Worm (Caenorhabditis elegans): Measurements from ENCODE around the gene aat-1.

aat-1 gene

DNA sequence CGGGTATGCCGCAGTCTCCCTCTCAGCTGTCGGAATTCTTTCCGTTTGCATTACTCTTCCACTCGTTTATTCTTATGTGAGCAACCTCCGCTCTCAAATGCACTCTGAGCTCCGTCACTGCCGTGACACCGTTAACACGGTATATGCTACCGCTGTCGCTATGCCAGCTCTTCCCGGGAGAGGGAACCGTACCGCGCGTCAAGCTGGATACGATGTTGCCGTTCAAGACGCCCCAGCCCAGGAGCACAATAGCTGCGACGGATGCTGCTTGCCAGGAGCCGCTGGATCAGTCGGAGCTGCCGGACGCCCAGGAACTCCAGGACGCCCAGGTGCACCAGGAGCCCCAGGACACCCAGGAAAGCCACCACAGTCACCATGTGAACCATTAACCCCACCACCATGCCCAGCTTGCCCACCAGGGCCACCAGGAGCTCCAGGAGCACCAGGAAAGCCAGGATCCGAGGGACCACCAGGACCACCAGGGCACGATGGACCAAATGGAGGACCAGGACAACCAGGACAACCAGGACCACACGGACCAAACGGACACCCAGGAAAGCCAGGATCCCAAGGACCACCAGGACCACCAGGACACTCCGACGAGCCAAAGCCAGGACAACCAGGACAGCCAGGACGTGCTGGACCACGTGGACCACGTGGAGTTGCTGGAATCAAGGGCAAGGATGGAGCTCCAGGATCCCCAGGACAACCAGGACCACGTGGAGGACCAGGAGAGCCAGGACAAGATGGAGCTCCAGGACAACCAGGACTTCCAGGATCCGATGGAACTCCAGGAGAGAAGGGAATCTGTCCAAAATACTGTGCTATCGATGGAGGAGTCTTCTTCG is 37.7 kb downstream of the aat-1 start (continued):
- 0 out of 2 replicates have a peak, but pooled peaks have one; percentile 27 for TF ChIP-seq hmg-1.1 (GFP tag; IDR thresholded peaks at IDR 0.05)

DNA sequence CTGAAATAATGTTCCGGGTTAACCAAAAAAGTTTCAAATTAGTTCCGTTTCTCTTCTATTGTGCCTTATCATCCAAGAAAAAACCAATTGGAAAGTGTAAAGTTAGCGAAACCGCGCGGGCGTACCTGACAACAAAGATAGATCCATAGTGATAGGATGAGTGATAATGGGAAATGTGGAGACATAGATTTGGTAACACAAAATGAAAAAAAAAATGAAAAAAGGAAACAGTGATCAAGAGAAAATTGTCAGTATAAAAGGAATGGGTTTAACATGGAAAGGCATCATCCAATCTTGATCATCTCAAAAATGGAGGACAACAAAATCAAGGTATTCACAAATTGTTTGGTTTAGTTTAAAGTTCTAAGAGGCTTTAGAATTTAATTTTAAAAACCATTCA is 38.4 kb downstream of the aat-1 start, which contains the start of gene col-122:
col-122 (plus strand) TSS at position 301 of the 400 bp plus-strand sequence.
- TF ChIP-seq cey-2 (tag; optimal IDR thresholded peaks at IDR 0.05; ENCODE audit: borderline replicate concordance, insufficient read depth) (peak; percentile 47), rbr-2 (tag; optimal IDR thresholded peaks at IDR 0.05) (no peak)
